Worm (Caenorhabditis elegans): ENCODE data around the gene ceeh-1.
A peak's percentile ranks its signal among the peaks of the same experiment; 100 is the strongest.

The ceeh-1 gene

DNA sequence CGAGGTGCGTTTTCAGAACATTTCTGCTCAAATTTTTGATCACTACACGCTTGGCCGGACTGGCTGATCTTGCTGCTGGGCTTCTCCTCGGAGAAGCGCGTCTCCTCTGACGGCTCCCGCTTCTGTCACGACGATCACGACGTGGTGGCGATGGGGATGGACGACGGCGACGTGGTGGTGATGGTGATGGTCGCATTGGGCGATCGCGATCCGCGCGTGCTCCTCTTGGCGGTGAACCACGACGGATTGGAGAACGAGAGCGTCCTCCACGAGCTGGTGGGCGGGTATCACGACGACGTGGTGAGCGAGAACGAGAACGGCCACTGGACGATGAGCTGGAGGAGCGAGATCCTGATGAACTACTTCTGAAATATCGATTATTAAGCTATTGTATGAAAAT lies 21.3 kb upstream of the ceeh-1 start:
- TF ChIP-seq dao-5 (tag; optimal IDR thresholded peaks at IDR 0.05) (no peak), W03F9.2 (tag; optimal IDR thresholded peaks at IDR 0.05) (no peak), him-1 (tag; optimal IDR thresholded peaks at IDR 0.05) (no peak)

DNA sequence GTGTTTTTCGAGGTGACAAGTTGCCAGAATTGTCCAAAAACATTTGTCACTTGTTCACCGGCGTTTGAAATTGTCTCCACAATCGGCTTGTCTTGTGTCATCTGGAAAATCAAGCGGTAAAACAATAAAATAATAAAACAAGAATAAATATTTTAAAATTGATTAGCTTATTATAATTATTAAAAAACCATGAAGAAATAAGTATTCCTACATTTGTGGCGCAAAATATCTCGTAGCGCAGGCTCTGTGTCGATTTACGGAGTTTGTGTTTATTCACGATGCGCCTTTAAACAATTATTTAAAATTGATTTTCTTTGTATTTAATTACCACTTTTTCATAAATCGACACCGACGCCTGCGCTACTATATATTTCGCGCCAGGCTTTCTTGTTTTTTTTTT lies 20.2 kb upstream of the ceeh-1 start, which contains the start of gene moma-1:
TSS of gene moma-1 (minus strand) at position 101 of the 400 bp plus-strand sequence.
- no peak for TF ChIP-seq dao-5 (tag; optimal IDR thresholded peaks at IDR 0.05)
- TF ChIP-seq him-1 (tag; optimal IDR thresholded peaks at IDR 0.05) = no peak
- TF ChIP-seq W03F9.2 (tag; optimal IDR thresholded peaks at IDR 0.05) = no peak

DNA sequence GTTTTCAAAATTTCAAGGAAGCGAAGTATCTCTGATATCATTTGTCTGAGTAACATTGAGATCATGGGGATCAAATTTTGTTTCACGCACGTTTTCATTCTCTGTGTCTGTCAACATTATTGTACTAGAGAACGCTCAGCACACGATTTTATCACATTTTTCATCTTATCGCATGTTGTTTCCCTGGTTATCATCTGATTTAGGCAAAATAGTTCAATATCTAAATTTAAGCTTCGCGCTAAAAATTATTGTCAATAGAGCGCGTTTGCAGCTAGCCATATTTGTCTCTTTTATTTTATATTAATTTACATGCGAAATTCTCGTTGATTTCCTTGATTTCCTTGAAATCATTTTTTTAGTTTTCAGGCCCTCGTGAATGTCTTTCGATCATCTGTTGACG lies 13.4 kb upstream of the ceeh-1 start, which contains the start of gene K02F3.2:
TSS of gene K02F3.2 (plus strand) at position 357 of the 400 bp plus-strand sequence.
- TF ChIP-seq him-1 (tag; optimal IDR thresholded peaks at IDR 0.05) = no peak
- no peak for TF ChIP-seq W03F9.2 (tag; optimal IDR thresholded peaks at IDR 0.05)
- TF ChIP-seq dao-5 (tag; optimal IDR thresholded peaks at IDR 0.05) = no peak

DNA sequence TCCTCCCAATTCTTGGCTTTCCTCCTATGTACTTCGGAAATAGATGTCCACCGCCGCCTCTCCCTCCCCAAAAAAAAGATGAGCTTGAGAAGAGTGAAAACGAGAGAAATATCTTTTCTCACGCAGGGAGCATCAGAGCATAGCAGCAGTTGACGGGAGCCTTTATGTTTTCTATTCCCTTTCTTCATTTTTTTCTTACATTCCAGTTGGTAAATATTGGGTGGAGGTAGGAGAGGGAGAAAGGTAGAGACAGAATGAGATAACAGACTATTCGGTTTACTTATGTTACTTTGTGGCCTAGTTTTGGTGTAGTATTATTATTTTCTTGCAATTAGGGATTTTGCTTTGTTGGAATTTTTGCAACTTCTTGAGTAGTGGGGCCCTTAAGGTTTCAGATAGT lies 12.5 kb upstream of the ceeh-1 start:
- TF ChIP-seq W03F9.2 (tag; optimal IDR thresholded peaks at IDR 0.05) (no peak), him-1 (tag; optimal IDR thresholded peaks at IDR 0.05) (no peak), dao-5 (tag; optimal IDR thresholded peaks at IDR 0.05) (no peak)

DNA sequence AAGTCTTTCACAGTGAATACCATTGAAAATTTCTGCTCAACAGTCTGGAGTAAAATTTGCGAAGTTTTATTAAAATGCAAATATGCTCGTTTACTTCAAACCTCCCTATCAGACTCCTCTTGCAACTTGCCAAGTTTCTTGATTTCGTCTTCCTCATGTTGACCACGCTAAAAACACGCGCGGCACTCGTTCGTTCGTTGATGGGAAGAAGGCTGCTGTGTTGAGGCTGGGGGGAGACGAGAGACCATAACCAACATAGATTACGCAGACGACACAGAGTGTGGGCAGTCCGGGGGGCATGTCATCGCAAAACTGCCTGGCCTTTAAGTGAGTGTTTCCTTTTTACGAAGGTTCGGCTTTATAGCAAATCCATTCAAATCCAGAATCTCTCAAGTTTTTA lies 11.9 kb upstream of the ceeh-1 start:
- TF ChIP-seq dao-5 (tag; optimal IDR thresholded peaks at IDR 0.05) (no peak), him-1 (tag; optimal IDR thresholded peaks at IDR 0.05) (no peak), W03F9.2 (tag; optimal IDR thresholded peaks at IDR 0.05) (no peak)

DNA sequence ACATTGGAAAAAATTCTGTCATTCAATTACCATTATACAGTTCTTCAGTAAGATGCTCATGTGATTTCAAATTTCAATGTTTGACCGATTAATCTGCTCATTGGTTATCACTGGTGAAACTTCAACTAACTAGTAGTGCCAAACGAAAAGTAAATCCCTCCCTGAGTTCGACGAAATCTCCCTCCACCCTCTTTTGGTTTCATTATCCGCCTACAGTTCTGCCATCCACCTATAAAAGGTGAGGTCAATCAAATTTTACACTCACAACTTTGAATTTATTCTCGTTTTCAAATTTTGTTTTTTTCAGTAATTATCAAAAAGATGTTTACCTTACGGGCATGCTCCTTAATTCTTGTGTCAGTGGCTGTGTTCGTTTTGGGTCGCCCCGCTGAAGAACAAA lies 10.6 kb upstream of the ceeh-1 start, which contains the start of gene far-8:
TSS of gene far-8 (plus strand) at position 301 of the 400 bp plus-strand sequence.
- no peak for TF ChIP-seq W03F9.2 (tag; optimal IDR thresholded peaks at IDR 0.05)
- TF ChIP-seq dao-5 (tag; optimal IDR thresholded peaks at IDR 0.05) = no peak
- no peak for TF ChIP-seq him-1 (tag; optimal IDR thresholded peaks at IDR 0.05)

DNA sequence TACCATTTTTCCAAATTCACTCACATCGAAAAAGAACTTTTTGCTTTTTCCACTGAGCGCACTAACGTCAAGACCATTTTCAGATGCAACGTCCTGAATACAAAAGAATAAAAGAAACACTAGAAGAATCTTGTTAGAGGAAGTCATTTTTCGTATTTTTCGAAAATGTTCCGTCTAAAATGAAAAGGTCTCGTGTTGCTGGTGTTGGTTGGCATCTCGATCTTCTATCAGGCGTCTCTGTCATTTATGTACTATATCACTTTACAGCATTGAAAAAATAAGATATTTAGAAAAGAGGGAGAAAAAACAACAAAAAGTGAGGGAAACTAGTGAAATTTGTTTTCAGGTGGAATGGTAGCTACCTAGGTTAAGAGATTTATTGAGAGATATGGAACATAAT lies 9.1 kb upstream of the ceeh-1 start, which contains the start of gene K02F3.9:
TSS of gene K02F3.9 (minus strand) at position 190 of the 400 bp plus-strand sequence.
- TF ChIP-seq W03F9.2 (tag; optimal IDR thresholded peaks at IDR 0.05) = no peak
- TF ChIP-seq him-1 (tag; optimal IDR thresholded peaks at IDR 0.05) = no peak

DNA sequence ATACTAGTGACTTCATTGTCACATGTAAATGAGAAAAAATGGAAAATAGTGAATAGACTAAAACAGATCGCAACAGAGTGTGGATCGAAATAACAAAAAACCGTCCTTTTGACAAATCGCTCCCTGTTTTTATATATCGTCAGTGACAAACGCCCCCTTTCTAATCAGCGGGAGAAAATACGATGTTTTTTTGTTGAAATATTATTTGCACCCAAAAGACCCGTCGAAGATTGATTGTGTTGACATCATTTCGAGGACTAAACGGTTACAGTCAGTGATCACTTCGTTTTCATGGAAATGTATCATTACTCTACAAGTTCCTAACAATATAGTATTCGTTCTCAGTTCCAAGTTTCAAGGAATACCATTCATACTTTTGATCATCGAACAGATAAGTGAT lies 7.4 kb upstream of the ceeh-1 start, which contains the start of gene dos-3:
TSS of gene dos-3 (minus strand) at position 101 of the 400 bp plus-strand sequence.
- no peak for TF ChIP-seq W03F9.2 (tag; optimal IDR thresholded peaks at IDR 0.05)
- TF ChIP-seq him-1 (tag; optimal IDR thresholded peaks at IDR 0.05) = no peak
- TF ChIP-seq dao-5 (tag; optimal IDR thresholded peaks at IDR 0.05) = no peak

DNA sequence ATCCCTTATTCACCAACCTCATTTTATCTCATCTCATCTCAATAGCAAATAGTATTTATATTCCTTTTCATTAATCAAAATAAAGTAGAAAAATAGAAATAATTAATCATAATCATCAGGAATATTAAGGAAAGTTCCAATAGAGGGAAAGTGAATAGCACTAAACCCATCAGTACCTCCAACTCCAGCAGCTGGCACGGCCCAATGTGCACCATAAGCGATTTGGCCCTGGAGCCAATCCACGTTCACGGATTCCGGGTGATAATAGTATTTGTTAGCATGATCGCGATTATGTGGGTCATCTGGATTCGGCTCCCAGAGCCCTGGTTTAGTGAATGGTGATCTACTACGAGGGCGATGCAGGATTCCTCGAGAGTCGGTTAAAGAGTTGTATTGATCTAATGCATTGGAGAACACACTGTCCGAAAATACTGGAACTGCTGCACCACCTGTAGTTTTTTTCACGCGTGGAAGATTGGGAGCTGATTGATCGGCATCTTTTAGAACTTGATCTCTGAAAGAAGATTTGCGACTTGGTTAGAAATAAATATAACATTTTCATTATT lies 3.7 kb upstream of the ceeh-1 start:
- TF ChIP-seq him-1 (tag; optimal IDR thresholded peaks at IDR 0.05) = peak; percentile 81
- peak; percentile 1 for TF ChIP-seq W03F9.2 (tag; optimal IDR thresholded peaks at IDR 0.05)
- TF ChIP-seq dao-5 (tag; optimal IDR thresholded peaks at IDR 0.05) = peak; percentile 60

DNA sequence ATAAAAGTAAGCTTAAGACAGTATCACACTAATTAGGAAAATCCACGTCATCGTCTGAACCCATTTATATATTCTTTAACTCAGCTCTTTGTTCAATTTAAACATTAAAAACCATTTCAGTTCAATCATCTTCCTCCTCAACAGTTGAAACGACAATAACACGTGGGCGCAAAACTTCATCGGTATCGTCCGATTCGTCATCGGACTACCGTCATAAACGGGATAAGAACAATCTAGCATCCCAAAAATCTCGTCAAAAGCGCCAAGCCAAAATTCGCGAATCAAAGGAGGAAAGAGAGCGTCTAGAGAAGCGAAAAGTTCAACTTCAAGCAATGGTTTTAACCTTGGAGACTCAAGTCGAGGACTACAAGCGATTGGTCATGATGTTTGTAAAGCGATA lies 3.1 kb upstream of the ceeh-1 start:
- TF ChIP-seq him-1 (tag; optimal IDR thresholded peaks at IDR 0.05) (no peak), dao-5 (tag; optimal IDR thresholded peaks at IDR 0.05) (no peak), W03F9.2 (tag; optimal IDR thresholded peaks at IDR 0.05) (no peak)

DNA sequence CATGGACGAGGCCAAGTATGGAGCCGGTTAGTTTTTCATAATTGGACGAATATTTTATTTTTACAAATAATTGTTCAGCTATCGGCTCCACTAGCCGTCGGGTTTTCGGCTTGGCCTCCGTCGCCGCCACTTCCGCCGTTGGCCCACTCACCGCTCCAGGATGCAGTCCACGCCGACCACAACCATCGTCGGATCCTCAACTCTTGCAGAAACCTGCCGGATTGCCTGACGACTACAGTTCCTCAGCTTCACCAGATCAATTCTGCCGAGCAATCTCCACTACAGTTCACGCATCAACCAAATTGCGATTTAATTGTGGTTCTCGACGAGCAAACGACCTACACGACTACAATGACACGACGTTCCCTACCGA lies 2.4 kb upstream of the ceeh-1 start:
- TF ChIP-seq him-1 (tag; optimal IDR thresholded peaks at IDR 0.05) (no peak), W03F9.2 (tag; optimal IDR thresholded peaks at IDR 0.05) (no peak), dao-5 (tag; optimal IDR thresholded peaks at IDR 0.05) (no peak)

DNA sequence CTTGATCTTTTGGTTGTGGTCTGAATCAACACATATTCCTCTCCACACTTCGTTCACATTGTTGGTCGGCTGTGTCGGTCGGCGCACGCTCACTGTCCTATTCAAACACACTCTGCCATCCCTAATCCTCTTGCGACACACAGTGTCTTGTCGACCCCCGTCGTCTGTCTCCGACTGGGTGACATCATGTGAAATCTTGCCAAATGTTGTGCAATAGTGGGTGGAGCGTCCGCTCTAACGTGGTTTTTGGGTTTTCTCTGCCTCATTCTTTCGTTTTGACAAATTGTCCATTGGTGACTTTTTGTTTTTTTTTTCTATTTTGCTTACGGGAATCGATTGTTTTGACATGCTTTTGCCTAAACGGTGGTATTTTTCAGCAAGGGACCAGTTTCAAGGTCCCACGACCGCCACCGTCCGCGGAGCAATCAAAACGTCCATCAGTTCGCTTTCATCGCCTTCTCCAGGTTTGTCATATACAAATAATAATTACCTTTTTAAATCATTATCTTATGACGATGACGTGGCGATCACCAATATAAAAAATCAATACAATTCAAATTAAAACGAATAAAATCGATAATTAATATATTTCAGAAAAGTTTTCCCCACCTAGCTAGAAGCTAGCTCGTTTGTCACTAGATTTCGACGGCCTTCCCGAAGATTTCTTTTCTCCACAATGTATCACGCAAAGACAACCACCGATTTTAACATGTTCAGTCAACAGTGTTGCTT lies 1.8 kb upstream of the ceeh-1 start:
- TF ChIP-seq him-1 (tag; optimal IDR thresholded peaks at IDR 0.05) (peak; percentile 31), dao-5 (tag; optimal IDR thresholded peaks at IDR 0.05) (no peak), W03F9.2 (tag; optimal IDR thresholded peaks at IDR 0.05) (peak; percentile 78)

DNA sequence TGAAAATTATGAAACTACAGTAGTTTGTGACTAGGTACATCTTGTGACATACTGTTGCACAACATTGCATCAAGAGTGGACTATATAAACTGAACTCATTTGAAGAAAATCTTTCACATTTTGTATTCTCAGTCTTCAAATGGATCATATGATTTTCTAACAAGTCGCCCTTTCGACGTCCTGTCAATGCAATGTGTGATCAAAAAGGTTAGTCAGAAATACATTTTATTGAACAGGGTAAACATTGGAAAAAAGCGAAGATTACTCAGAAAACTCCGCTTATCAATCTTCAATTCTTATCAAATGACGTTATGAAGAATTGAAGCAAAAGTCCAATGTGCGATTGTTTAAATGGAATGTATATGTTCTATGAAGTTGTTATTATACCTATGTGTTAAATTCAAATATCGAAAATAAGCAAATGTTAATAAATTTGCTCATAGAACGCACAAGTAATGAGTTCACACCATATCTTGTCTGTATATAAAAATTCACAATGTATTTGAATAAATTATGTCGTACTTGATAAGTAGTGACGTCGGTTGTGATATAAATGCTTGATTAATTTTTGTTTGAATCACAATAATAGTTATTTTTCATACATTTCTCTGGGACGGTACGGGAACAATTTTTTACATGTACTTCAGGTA lies 903 bp upstream of the ceeh-1 start, which contains the start of gene zip-2:
TSS of gene zip-2 (plus strand) at position 128 of the 650 bp plus-strand sequence.
- TF ChIP-seq dao-5 (tag; optimal IDR thresholded peaks at IDR 0.05) = no peak
- no peak for TF ChIP-seq him-1 (tag; optimal IDR thresholded peaks at IDR 0.05)
- no peak for TF ChIP-seq W03F9.2 (tag; optimal IDR thresholded peaks at IDR 0.05)

DNA sequence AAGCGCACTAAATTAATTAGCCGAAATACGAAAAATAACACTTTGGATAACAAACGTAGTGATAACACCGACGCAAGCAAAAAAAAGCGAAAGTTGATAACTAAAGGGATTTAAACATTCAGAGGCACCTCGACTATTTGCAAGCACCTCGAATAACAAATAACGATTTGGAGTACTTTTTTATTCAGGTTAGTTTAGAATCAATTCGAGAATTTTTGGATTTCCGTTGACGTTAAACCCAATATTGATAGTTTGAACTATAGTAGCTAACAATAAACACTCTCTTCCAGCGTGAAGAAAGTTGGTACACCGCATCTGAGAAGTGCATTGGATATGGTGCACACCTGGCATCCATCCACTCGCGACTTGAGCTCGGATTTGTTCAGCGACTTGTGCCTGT lies 6.8 kb downstream of the ceeh-1 start:
- TF ChIP-seq W03F9.2 (tag; optimal IDR thresholded peaks at IDR 0.05) (no peak), dao-5 (tag; optimal IDR thresholded peaks at IDR 0.05) (no peak), him-1 (tag; optimal IDR thresholded peaks at IDR 0.05) (no peak)

All from whole organism, L4/young adult.